Fruit fly (Drosophila melanogaster) whole organism, adult: ENCODE data around the gene CG14968.

Source experiments
- CG11617 ChIP-seq: fragments of 200-800 bp; sonication (Bioruptor generic); optimal IDR thresholded peaks from 2 replicates; lab custom pipeline; 2017; ENCODE audit warnings: mild to moderate bottlenecking, missing biosample characterization, missing genetic modification reagents, missing genetic modification characterization
- CG12768 ChIP-seq: fragments of 200-800 bp; sonication (Bioruptor generic); optimal IDR thresholded peaks from 2 replicates; lab custom pipeline; 2017; ENCODE audit warnings: missing biosample characterization, missing genetic modification characterization, mild to moderate bottlenecking, moderate library complexity, missing genetic modification reagents
- CG14711 ChIP-seq: fragments of 200-800 bp; sonication (Bioruptor generic); optimal IDR thresholded peaks from 2 replicates; lab custom pipeline; 2018; ENCODE audit warnings: missing biosample characterization, mild to moderate bottlenecking, missing genetic modification characterization, moderate library complexity
- CG1620 ChIP-seq: fragments of 200-800 bp; sonication (Bioruptor generic); optimal IDR thresholded peaks from 2 replicates; lab custom pipeline; 2016; ENCODE audit warnings: missing biosample characterization, missing genetic modification characterization
- CG33017 ChIP-seq: fragments of 200-800 bp; sonication (Bioruptor generic); optimal IDR thresholded peaks from 2 replicates; lab custom pipeline; 2018; ENCODE audit warnings: missing biosample characterization, mild to moderate bottlenecking, missing genetic modification characterization, moderate library complexity
- CG5204 ChIP-seq: fragments of 200-800 bp; sonication (Bioruptor generic); optimal IDR thresholded peaks from 2 replicates; lab custom pipeline; 2016; ENCODE audit warnings: missing biosample characterization, missing genetic modification characterization
- CG7045 ChIP-seq: fragments of 200-800 bp; sonication (Bioruptor generic); optimal IDR thresholded peaks from 2 replicates; lab custom pipeline; 2017; ENCODE audit warnings: missing biosample characterization, mild to moderate bottlenecking, missing genetic modification characterization
- CG7101 ChIP-seq: fragments of 200-800 bp; sonication (Bioruptor generic); optimal IDR thresholded peaks from 2 replicates; lab custom pipeline; 2018; ENCODE audit warnings: missing biosample characterization, mild to moderate bottlenecking, missing genetic modification characterization, moderate library complexity
- Clk ChIP-seq: fragments of 200-800 bp; sonication (Bioruptor generic); optimal IDR thresholded peaks from 2 replicates; lab custom pipeline; 2017; ENCODE audit warnings: missing biosample characterization, missing genetic modification characterization
- Crg-1 ChIP-seq: fragments of 200-800 bp; sonication (Bioruptor generic); optimal IDR thresholded peaks from 2 replicates; lab custom pipeline; 2016; ENCODE audit warnings: missing biosample characterization, missing genetic modification characterization
- Hr96 ChIP-seq: fragments of 200-800 bp; sonication (Bioruptor generic); optimal IDR thresholded peaks from 2 replicates; lab custom pipeline; 2016; ENCODE audit warnings: missing biosample characterization, missing genetic modification characterization
- Mnt ChIP-seq: fragments of 200-800 bp; sonication (Bioruptor generic); optimal IDR thresholded peaks from 2 replicates; lab custom pipeline; 2016; ENCODE audit warnings: missing biosample characterization, mild to moderate bottlenecking, missing genetic modification characterization
- bab1 ChIP-seq: fragments of 200-800 bp; sonication (Bioruptor generic); optimal IDR thresholded peaks from 3 replicates; lab custom pipeline; 2019; ENCODE audit warnings: missing biosample characterization, mild to moderate bottlenecking, missing genetic modification characterization, moderate library complexity
- cic ChIP-seq: fragments of 200-800 bp; sonication (Bioruptor generic); optimal IDR thresholded peaks from 2 replicates; lab custom pipeline; 2017; ENCODE audit warnings: missing biosample characterization, mild to moderate bottlenecking, missing genetic modification characterization, moderate library complexity
- cnc ChIP-seq, 2 experiments: fragments of >200 bp; optimal IDR thresholded peaks; 2 replicates each; lab custom pipeline; 2017
- kay ChIP-seq: fragments of 200-800 bp; sonication (Bioruptor generic); peaks from one replicate; lab custom pipeline; 2016; ENCODE audit warnings: missing biosample characterization, missing genetic modification characterization, borderline replicate concordance
- ovo ChIP-seq: fragments of 200-800 bp; sonication (Bioruptor generic); optimal IDR thresholded peaks from 2 replicates; lab custom pipeline; 2016; ENCODE audit warnings: missing biosample characterization, missing genetic modification characterization
- pad ChIP-seq: fragments of 200-800 bp; sonication (Bioruptor generic); optimal IDR thresholded peaks from 3 replicates; lab custom pipeline; 2017; ENCODE audit warnings: missing biosample characterization, missing genetic modification characterization, mild to moderate bottlenecking, moderate library complexity, missing genetic modification reagents
- tj ChIP-seq: fragments of 200-800 bp; sonication (Bioruptor generic); optimal IDR thresholded peaks from 3 replicates; lab custom pipeline; 2017; ENCODE audit warnings: missing biosample characterization, mild to moderate bottlenecking, missing genetic modification characterization, moderate library complexity
- toe ChIP-seq: fragments of 200-800 bp; sonication (Bioruptor generic); optimal IDR thresholded peaks from 2 replicates; lab custom pipeline; 2016; ENCODE audit warnings: missing biosample characterization, missing genetic modification characterization

Gene CG14968

DNA sequence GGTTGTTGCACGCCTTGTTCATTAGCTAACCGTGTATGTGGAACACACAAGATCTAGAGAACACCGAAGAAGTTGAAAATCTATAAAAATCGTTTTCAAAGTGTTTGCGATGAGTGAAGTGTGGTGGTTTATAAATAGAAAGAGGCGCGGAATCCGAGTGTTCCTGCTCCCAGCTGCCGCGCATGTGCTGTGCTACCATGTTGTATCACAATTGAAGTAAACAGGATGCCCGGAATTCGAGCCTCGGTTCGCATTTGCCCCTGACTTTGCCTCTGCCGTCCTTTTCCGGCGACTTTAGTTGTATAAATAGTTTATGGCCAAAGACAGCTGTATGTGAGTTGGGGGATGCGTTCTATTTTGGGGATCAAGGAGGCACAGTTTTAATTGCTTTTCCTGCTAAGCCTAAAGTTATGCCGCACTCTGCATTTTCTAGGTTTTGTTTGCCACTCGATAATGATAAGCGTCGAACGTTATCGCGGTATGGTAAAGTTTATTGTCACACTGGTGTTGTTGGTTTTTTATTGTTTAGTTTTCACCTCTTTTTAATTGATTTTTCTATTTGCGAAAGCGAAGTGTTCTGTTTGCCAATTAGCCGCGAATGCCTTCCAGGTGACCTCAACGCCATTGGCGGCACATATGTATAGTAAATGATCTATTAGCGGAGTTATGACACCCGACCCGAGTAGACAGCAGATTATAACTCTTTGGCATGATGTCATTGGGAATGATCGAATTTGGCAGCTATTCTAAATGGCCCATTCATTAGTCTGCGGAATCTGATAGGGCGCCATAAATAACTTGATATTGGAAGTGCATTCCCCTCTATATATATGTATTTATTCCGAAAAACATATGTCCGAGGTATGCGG, 46.3 kb upstream of the CG14968 start:
- peak; percentile 13 for TF ChIP-seq CG12768 (GFP tag; lab: Kevin White, UChicago)
- TF ChIP-seq CG11617, result peak; percentile 13
- peak; percentile 1 for TF ChIP-seq CG7045 (GFP tag; lab: Kevin White, UChicago)
- TF ChIP-seq Crg-1 (GFP tag; lab: Kevin White, UChicago), result no peak
- TF ChIP-seq CG5204 (GFP tag; lab: Kevin White, UChicago), result no peak
- no peak for TF ChIP-seq CG14711
- TF ChIP-seq pad (GFP tag; lab: Kevin White, UChicago), result no peak
- TF ChIP-seq cnc (optimal IDR thresholded peaks at IDR 0.05; lab: Kevin White, UChicago), result no peak
- no peak for TF ChIP-seq Mnt (GFP tag; lab: Kevin White, UChicago)
- TF ChIP-seq ovo (GFP tag; lab: Kevin White, UChicago), result no peak
- no peak for TF ChIP-seq toe (GFP tag; lab: Kevin White, UChicago)
- TF ChIP-seq CG7101 (tag; lab: Kevin White, UChicago), result no peak
- peak; percentile 24 for TF ChIP-seq CG33017 (tag; lab: Kevin White, UChicago)
- TF ChIP-seq Clk (GFP tag; lab: Kevin White, UChicago), result no peak
- no peak for TF ChIP-seq Hr96
- TF ChIP-seq tj (GFP tag; lab: Kevin White, UChicago), result no peak
- no peak for TF ChIP-seq kay
- peak; percentile 54 for TF ChIP-seq cic (GFP tag; lab: Kevin White, UChicago)
- no peak for TF ChIP-seq bab1 (GFP tag; lab: Kevin White, UChicago)
- TF ChIP-seq CG1620, result no peak

DNA sequence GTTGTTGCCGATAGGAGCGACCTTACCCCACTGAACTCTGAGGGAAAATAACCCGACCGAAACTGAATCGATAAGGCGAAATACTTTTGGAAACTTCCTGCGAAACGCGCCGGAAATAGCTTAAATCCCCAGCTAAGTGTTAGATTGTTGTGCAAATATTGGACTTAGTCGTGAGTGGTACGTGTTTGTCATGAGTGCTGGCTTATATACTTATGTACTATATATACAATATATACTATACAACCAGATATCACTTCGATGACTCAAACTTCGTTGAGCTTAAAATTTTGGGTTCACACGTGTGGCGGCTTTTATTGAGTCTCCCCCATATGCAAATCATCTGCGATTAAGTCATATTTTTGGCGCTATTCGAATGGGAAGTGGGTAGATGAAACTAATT, 43.4 kb upstream of the CG14968 start:
- TF ChIP-seq toe (GFP tag; lab: Kevin White, UChicago) (no peak), CG1620 (no peak), kay (no peak), ovo (GFP tag; lab: Kevin White, UChicago) (no peak), Mnt (GFP tag; lab: Kevin White, UChicago) (no peak), CG5204 (GFP tag; lab: Kevin White, UChicago) (no peak), CG7045 (GFP tag; lab: Kevin White, UChicago) (no peak), cic (GFP tag; lab: Kevin White, UChicago) (no peak)

DNA sequence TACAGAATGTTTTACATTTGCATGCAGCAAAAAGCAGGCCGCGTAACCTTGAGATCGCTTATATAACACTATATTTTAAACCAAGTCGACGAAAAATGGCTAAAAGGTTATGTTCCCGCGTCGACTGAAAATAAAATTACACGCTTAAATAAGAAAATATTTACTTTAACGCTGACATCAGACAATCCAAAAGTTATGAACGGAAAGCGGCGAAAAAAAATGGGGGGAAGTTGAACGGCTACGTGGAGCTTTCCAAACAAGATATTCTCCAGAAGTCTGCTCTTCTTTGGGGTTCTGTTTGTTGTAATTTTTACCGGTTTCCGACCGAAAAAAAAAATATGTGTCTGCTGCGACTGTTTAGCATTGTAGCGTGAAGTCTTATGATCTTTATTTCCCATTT, 41.6 kb upstream of the CG14968 start:
- TF ChIP-seq tj (GFP tag; lab: Kevin White, UChicago) (peak; percentile 80), kay (no peak)

DNA sequence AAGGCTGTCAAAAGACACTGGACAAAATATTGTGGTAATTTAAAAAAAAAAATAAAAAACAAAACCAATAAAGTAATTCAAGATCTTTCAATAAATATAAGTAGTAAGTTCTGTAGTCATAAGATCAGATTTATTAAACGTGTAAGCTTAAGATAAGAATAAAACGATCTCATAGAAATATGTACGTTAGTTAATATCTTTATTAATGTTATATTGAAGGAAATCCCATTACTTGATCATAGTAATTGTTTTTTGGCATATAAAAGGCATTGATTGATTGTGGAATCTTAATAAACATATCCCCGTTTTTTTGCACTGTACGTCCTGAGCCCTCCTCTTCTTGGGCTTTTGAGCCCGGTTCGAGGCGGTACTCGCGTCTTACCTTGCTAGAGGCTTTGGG, 40.3 kb upstream of the CG14968 start:
- TF ChIP-seq cic (GFP tag; lab: Kevin White, UChicago) (no peak), kay (peak; percentile 48)

DNA sequence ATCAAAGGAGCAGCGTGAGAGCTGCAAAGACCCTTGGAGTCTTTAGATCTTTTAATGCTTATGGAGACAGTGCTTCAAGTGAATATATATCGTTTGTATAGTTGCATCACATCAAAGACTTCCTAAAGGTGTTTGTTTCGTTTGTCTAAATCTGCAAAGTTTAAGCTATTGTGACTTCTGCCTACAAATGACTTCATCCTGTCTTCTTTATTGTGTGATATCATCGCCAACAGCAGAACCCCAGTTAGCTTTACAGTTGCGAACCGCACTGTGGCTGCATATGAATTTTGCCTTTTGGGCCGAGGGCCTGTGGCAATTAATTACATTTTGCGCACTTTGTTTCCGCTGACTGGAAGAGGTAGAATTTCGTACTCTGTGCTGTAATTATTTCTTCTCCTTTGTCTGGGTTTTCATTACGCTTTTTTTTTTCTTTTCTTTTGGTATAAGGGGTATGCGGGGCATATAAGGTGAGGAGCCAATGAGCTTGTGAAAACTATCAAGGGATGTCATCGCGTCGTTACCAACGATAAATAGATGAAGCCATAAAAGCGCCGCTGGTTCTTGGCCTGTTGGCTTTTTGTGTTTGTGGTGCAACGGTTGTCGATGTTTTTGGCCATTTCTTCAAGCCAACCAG, 39.5 kb upstream of the CG14968 start:
- TF ChIP-seq tj (GFP tag; lab: Kevin White, UChicago) (peak; percentile 66), CG7101 (tag; lab: Kevin White, UChicago) (no peak)

DNA sequence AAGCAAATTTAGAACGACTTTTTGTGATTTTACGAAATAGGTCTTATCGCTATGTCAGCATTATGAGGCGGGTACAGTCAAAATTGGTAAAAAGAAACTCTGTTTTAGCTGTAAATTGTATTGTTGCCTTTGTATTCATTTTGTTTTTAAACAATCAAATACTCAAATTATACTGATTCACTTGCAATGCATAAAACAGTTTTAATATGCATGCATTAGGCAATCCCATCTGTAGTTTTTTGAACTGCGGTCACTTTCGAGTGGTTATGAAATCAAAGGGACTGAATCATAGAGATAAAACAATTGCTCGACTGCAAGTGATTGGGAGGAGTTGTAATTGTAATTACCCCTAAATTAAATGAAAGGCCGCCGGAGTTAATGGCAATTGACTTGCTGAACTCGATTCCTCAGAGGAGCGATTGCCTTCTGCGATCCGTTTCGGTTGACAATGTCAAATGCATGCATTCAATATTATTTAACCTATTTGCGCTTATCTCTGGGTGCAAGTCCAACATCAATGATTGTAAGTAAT, 36.8 kb upstream of the CG14968 start:
- TF ChIP-seq pad (GFP tag; lab: Kevin White, UChicago), result no peak
- no peak for TF ChIP-seq CG33017 (tag; lab: Kevin White, UChicago)
- no peak for TF ChIP-seq toe (GFP tag; lab: Kevin White, UChicago)
- no peak for TF ChIP-seq cic (GFP tag; lab: Kevin White, UChicago)
- TF ChIP-seq kay, result peak; percentile 45
- TF ChIP-seq CG1620, result no peak
- peak; percentile 4 for TF ChIP-seq CG14711
- TF ChIP-seq cnc (optimal IDR thresholded peaks at IDR 0.05; lab: Kevin White, UChicago), result no peak
- TF ChIP-seq Clk (GFP tag; lab: Kevin White, UChicago), result no peak
- TF ChIP-seq Crg-1 (GFP tag; lab: Kevin White, UChicago), result no peak
- TF ChIP-seq ovo (GFP tag; lab: Kevin White, UChicago), result no peak
- TF ChIP-seq CG5204 (GFP tag; lab: Kevin White, UChicago), result no peak
- no peak for TF ChIP-seq CG12768 (GFP tag; lab: Kevin White, UChicago)
- no peak for TF ChIP-seq CG11617
- TF ChIP-seq CG7101 (tag; lab: Kevin White, UChicago), result peak; percentile 10
- TF ChIP-seq Hr96, result no peak
- TF ChIP-seq tj (GFP tag; lab: Kevin White, UChicago), result peak; percentile 22
